Worm (Caenorhabditis elegans) whole organism, L1 larva: ENCODE results near the gene R07E5.15.

Experiments used
- C04F5.9 ChIP-seq: sonication (generic microtip); optimal IDR thresholded peaks from 2 replicates; lab custom pipeline; 2016; ENCODE audit warnings: missing genetic modification characterization, missing compliant biosample characterization
- F16B12.6 ChIP-seq: fragments of 150-350 bp; optimal IDR thresholded peaks from 2 replicates; lab custom pipeline; 2014; ENCODE audit warnings: missing biosample characterization, missing genetic modification characterization
- ces-1 ChIP-seq: fragments of 150-350 bp; optimal IDR thresholded peaks from 2 replicates; lab custom pipeline; 2014; ENCODE audit warnings: missing biosample characterization, missing genetic modification reagents, missing genetic modification characterization
- efl-1 ChIP-seq, 4 experiments: fragments of 150-350 bp; optimal IDR thresholded peaks in 3 of 4; peaks in 1 of 4; 1 replicate in 1 of 4; 2 replicates in 3 of 4; lab custom pipeline; 2014; ENCODE audit warnings: missing biosample characterization in 2 of 4, missing genetic modification characterization in 2 of 4, missing genetic modification reagents in 2 of 4
- fkh-8 ChIP-seq: sonication (generic microtip); optimal IDR thresholded peaks from 2 replicates; lab custom pipeline; 2016; ENCODE audit warnings: mild to moderate bottlenecking, missing genetic modification characterization, missing compliant biosample characterization
- nhr-11 ChIP-seq: fragments of 150-350 bp; optimal IDR thresholded peaks from 2 replicates; lab custom pipeline; 2014; ENCODE audit warnings: missing biosample characterization, missing genetic modification characterization
- nhr-28 ChIP-seq: fragments of 150-350 bp; optimal IDR thresholded peaks from 2 replicates; lab custom pipeline; 2014; ENCODE audit warnings: missing biosample characterization, missing genetic modification characterization
- sox-4 ChIP-seq: sonication (generic microtip); optimal IDR thresholded peaks from 2 replicates; lab custom pipeline; 2016; ENCODE audit warnings: missing genetic modification characterization, missing compliant biosample characterization

DNA sequence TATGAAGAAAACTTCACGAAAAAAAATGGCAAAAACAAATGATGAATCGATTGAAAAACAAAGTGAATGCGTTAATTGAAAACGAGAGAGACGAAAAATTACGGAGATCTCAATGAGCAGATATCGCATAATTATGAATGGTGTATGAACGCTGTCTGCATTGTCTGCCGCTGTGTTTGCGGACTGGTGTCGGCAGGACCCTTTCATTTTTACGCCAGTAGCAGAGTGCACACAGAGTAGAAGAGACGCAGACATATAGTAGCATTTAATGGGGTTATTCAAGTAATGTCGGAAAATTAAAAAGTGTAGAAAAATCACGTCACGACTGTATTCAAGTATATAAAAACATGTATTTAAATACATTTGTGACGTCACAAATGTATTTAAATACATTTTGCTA is 20.4 kb upstream of the R07E5.15 start:
- peak; percentile 78 for TF ChIP-seq F16B12.6 (tag; lab: Kevin White, UChicago)
- no peak for TF ChIP-seq nhr-11 (tag; lab: Kevin White, UChicago)
- TF ChIP-seq C04F5.9 (tag; lab: Kevin White, UChicago), result no peak
- TF ChIP-seq nhr-28 (tag; lab: Kevin White, UChicago), result no peak
- no peak for TF ChIP-seq sox-4
- no peak for TF ChIP-seq ces-1 (GFP tag; lab: Kevin White, UChicago)
- no peak for TF ChIP-seq fkh-8 (tag; lab: Kevin White, UChicago)
- peak; percentile 51 to 53 for TF ChIP-seq efl-1 (optimal IDR thresholded peaks at IDR 0.05; lab: Kevin White, UChicago)
- peak; percentile 52 to 90 for TF ChIP-seq efl-1 (GFP tag; optimal IDR thresholded peaks at IDR 0.05 in 1 of 2; lab: Kevin White, UChicago)
